Worm (Caenorhabditis elegans) whole organism, L1 larva: ENCODE data around the gene F19C6.5.

Experiments
- dpl-1 ChIP-seq, 3 experiments: fragments of 150-350 bp in 2 of 3; sonication (generic microtip) in 1 of 3; optimal IDR thresholded peaks; 2 replicates each; lab custom pipeline; 2014 to 2017; ENCODE audit warnings: missing biosample characterization in 3 of 3, missing genetic modification characterization in 3 of 3, missing genetic modification reagents in 3 of 3
- elt-3 ChIP-seq, 6 experiments: fragments of 150-350 bp in 1 of 6; sonication (generic microtip); optimal IDR thresholded peaks; 2 replicates each; lab custom pipeline; 2017 to 2018; ENCODE audit warnings: missing biosample characterization in 6 of 6, missing genetic modification characterization in 6 of 6, inconsistent platforms in 1 of 6
- fkh-10 ChIP-seq: sonication (generic microtip); optimal IDR thresholded peaks from 2 replicates; lab custom pipeline; 2017; ENCODE audit warnings: missing biosample characterization, missing genetic modification reagents, missing genetic modification characterization
- fos-1 ChIP-seq: fragments of 150-350 bp; optimal IDR thresholded peaks from 2 replicates; lab custom pipeline; 2014; ENCODE audit warnings: missing biosample characterization, missing genetic modification characterization
- isw-1 ChIP-seq: fragments of 200-800 bp; sonication (Bioruptor generic); IDR thresholded peaks from 2 replicates; pipeline ENCODE4 v1.3.6; 2022; ENCODE audit warnings: missing genetic modification characterization, missing compliant biosample characterization
- jun-1 ChIP-seq: fragments of 150-350 bp; optimal IDR thresholded peaks from 2 replicates; lab custom pipeline; 2014; ENCODE audit warnings: missing biosample characterization, missing genetic modification reagents, missing genetic modification characterization
- lin-35 ChIP-seq, 2 experiments: fragments of 150-350 bp; optimal IDR thresholded peaks; 2 replicates each; lab custom pipeline; 2014; ENCODE audit warnings: missing biosample characterization in 2 of 2, missing genetic modification characterization in 2 of 2, missing genetic modification reagents in 2 of 2
- lin-39 ChIP-seq: fragments of 150-350 bp; optimal IDR thresholded peaks from 2 replicates; lab custom pipeline; 2014; ENCODE audit warnings: missing biosample characterization, missing genetic modification reagents, missing genetic modification characterization
- lsy-2 ChIP-seq, 2 experiments: fragments of 150-350 bp; optimal IDR thresholded peaks; 2 replicates each; lab custom pipeline; 2014; ENCODE audit warnings: missing biosample characterization in 2 of 2, missing genetic modification characterization in 2 of 2
- mef-2 ChIP-seq: fragments of 150-350 bp; optimal IDR thresholded peaks from 2 replicates; lab custom pipeline; 2014; ENCODE audit warnings: missing biosample characterization, missing genetic modification characterization
- nhr-12 ChIP-seq: sonication (generic microtip); optimal IDR thresholded peaks from 2 replicates; lab custom pipeline; 2017; ENCODE audit warnings: missing biosample characterization, missing genetic modification characterization
- tlp-1 ChIP-seq: fragments of 150-350 bp; optimal IDR thresholded peaks from 2 replicates; lab custom pipeline; 2014; ENCODE audit warnings: missing biosample characterization, missing genetic modification characterization
- ztf-11 ChIP-seq, 2 experiments: sonication (generic microtip); optimal IDR thresholded peaks; 2 replicates each; lab custom pipeline; 2016 to 2017; ENCODE audit warnings: missing genetic modification characterization in 2 of 2, missing biosample characterization in 1 of 2, missing compliant biosample characterization in 1 of 2

DNA sequence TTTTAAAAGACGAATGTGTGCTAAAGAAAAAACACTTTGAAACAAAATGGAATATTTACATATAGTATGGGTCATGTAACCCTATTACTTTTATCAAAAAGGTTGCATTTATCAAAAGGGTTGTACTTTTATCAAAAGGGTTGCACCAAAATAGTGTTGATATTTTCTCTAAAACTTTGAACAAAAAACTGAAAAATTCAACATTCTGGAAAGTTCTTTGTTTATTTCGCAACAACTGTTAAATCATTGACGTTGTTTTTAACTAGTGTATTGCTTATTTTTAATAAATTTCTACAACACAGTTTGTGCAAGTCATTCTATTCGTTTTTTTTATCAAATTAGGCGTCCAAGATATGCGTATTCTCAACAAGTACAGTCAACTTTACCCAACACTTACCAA is 46.2 kb downstream of the F19C6.5 start, which contains the start of the genes C17G1.5 and C17G1.14:
- TF ChIP-seq fkh-10 (GFP tag; lab: Kevin White, UChicago) (no peak), nhr-12 (tag; lab: Kevin White, UChicago) (no peak), dpl-1 (GFP tag; optimal IDR thresholded peaks at IDR 0.05; lab: Kevin White, UChicago) (no peak), jun-1 (tag; lab: Kevin White, UChicago) (no peak), ztf-11 (tag; optimal IDR thresholded peaks at IDR 0.05; lab: Kevin White, UChicago) (no peak), mef-2 (tag; lab: Kevin White, UChicago) (no peak), isw-1 (GFP tag; lab: Robert Waterston, UW) (no peak), tlp-1 (tag; lab: Kevin White, UChicago) (no peak), lin-39 (tag; lab: Kevin White, UChicago) (no peak), lsy-2 (tag; optimal IDR thresholded peaks at IDR 0.05; lab: Kevin White, UChicago) (no peak), lin-35 (GFP tag; optimal IDR thresholded peaks at IDR 0.05; lab: Kevin White, UChicago) (no peak), elt-3 (tag; optimal IDR thresholded peaks at IDR 0.05; lab: Kevin White, UChicago) (no peak), fos-1 (no peak)
